Fruit fly (Drosophila melanogaster) ovary, adult (tissue): Measurements from ENCODE around the gene Mcm3.

ENCODE experiments used
- CG17801 ChIP-seq: fragments of 200-800 bp; optimal IDR thresholded peaks from 2 replicates; lab custom pipeline; 2019; ENCODE audit warnings: missing biosample characterization, mild to moderate bottlenecking, missing genetic modification characterization, moderate library complexity; ENCODE audit not compliant: partially characterized antibody

Gene Mcm3

dm6 chrX:5329266-5329898 lies 5.7 kb downstream of the Mcm3 start, which contains the start of the genes CG3309 and XRCC1:
Gene CG3309 (minus strand): TSS chrX:5329347.
Gene XRCC1 (plus strand): TSS chrX:5329876.
- peak; percentile 39 for TF ChIP-seq CG17801 (GFP tag; lab: Kevin White, UChicago)

- no peak for TF ChIP-seq CG17801 (GFP tag; lab: Kevin White, UChicago)
These were observed 8.7 kb downstream of the Mcm3 start, which contains the start of gene CanB for dm6 chrX:5332259-5332862. Gene CanB (plus strand): TSS chrX:5332499.

dm6 chrX:5336722-5337121 lies 13.1 kb downstream of the Mcm3 start:
- no peak for TF ChIP-seq CG17801 (GFP tag; lab: Kevin White, UChicago)

- TF ChIP-seq CG17801 (GFP tag; lab: Kevin White, UChicago): no peak
These were observed 13.7 kb downstream of the Mcm3 start for dm6 chrX:5337316-5337715.

dm6 chrX:5338435-5338834 lies 14.8 kb downstream of the Mcm3 start:
- no peak for TF ChIP-seq CG17801 (GFP tag; lab: Kevin White, UChicago)

dm6 chrX:5339970-5340369 lies 16.3 kb downstream of the Mcm3 start, which contains the start of gene SK:
Gene SK (plus strand): TSS chrX:5340236.
- TF ChIP-seq CG17801 (GFP tag; lab: Kevin White, UChicago): no peak

- no peak for TF ChIP-seq CG17801 (GFP tag; lab: Kevin White, UChicago)
These were observed 26.4 kb downstream of the Mcm3 start for dm6 chrX:5349899-5350575.

- no peak for TF ChIP-seq CG17801 (GFP tag; lab: Kevin White, UChicago)
These were observed 33.4 kb downstream of the Mcm3 start for dm6 chrX:5357035-5357434.

dm6 chrX:5358813-5359212 lies 35.2 kb downstream of the Mcm3 start:
- TF ChIP-seq CG17801 (GFP tag; lab: Kevin White, UChicago): no peak

- TF ChIP-seq CG17801 (GFP tag; lab: Kevin White, UChicago): no peak
These were observed 39.5 kb downstream of the Mcm3 start for dm6 chrX:5363116-5363515.

dm6 chrX:5364031-5364430 lies 40.4 kb downstream of the Mcm3 start:
- TF ChIP-seq CG17801 (GFP tag; lab: Kevin White, UChicago): no peak
